Worm (Caenorhabditis elegans): ENCODE data around the gene mans-3.

mans-3 gene

DNA sequence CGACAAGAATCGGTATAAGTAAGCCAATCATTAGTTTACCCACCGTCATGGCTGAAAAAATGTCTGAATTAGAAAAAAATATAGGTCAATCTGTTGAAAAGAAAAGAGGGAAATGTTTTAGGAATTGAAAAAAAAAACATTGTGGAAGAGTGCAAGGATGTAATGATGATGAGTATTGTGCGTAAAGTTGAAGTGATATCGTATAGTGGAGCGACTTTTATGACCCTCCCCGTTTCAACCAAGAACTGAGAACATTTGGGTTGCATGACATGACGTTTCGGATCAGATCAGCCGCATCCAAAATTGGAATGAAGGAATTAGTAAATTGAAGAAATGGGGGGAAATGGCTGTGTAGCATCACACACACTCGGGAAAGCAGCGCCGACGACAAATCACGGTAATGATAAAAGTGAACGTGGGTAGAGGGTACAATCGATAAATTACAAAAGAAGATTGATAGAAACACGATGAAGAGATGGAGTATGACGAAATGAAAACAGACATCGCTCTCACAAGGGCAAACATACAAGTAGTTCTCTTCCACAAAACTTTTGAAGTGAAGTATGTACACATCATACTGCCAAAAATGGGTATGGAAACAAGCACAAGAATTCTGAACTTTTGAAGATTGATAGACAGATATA, 48.3 kb upstream of the mans-3 start, which contains the start of gene apl-1 (continued):
- TF ChIP-seq elt-2 (tag; optimal IDR thresholded peaks at IDR 0.05) = no peak
- TF ChIP-seq unc-86 (tag; optimal IDR thresholded peaks at IDR 0.05) = no peak
- no peak for TF ChIP-seq zag-1 (tag; optimal IDR thresholded peaks at IDR 0.05)
- no peak for TF ChIP-seq dpl-1 (GFP tag; optimal IDR thresholded peaks at IDR 0.05)
- TF ChIP-seq mdl-1 (tag; optimal IDR thresholded peaks at IDR 0.05) = peak in 1 of 2 experiments; percentile 31
- TF ChIP-seq jun-1 (tag; optimal IDR thresholded peaks at IDR 0.05) = no peak
- TF ChIP-seq hpl-2 (GFP tag; optimal IDR thresholded peaks at IDR 0.05) = no peak
- no peak for TF ChIP-seq vab-15 (tag; optimal IDR thresholded peaks at IDR 0.05)
- no peak for TF ChIP-seq mep-1 (tag; optimal IDR thresholded peaks at IDR 0.05)
- no peak for TF ChIP-seq nhr-47 (tag; optimal IDR thresholded peaks at IDR 0.05)
- no peak for TF ChIP-seq lin-15B (tag; optimal IDR thresholded peaks at IDR 0.05)
- TF ChIP-seq lsy-2 (tag; optimal IDR thresholded peaks at IDR 0.05) = peak in 1 of 2 experiments; percentile 26
- TF ChIP-seq nhr-90 (tag; optimal IDR thresholded peaks at IDR 0.05; ENCODE audit: poor library complexity) = no peak
- TF ChIP-seq alr-1 (tag; optimal IDR thresholded peaks at IDR 0.05; ENCODE audit: borderline replicate concordance) = no peak
- no peak for TF ChIP-seq ceh-88 (GFP tag; IDR thresholded peaks at IDR 0.05)
- no peak for TF ChIP-seq nhr-12 (tag; optimal IDR thresholded peaks at IDR 0.05)
- peak; percentile 30 for TF ChIP-seq nhr-85 (tag)

DNA sequence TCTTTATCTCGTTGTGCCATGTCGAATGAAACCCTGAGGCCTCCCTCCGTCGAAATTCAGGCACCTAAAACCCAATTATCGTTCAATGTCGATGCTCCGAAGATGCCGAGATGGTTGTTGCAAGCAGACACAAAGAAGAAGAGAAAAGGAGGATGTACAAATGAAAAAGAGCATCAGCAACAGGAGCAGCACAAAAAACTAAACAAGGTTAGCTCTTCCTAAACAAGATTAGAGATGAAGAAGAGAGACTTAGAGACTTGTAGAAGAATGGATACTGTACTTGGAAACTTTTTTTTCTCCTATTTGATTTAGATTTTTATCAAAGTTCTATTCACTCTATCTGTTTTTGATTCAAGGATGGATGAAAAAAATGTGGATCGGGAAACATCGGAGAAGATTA, 47.6 kb upstream of the mans-3 start:
- TF ChIP-seq ets-5 (GFP tag; IDR thresholded peaks at IDR 0.05) (no peak), hlh-4 (tag; optimal IDR thresholded peaks at IDR 0.05) (no peak), mdl-1 (tag; optimal IDR thresholded peaks at IDR 0.05) (no peak), tbx-2 (tag; optimal IDR thresholded peaks at IDR 0.05) (peak; percentile 41), lin-14 (GFP tag; optimal IDR thresholded peaks at IDR 0.05) (peak; percentile 81), lin-39 (tag; optimal IDR thresholded peaks at IDR 0.05) (no peak), fkh-10 (GFP tag; optimal IDR thresholded peaks at IDR 0.05) (peak; percentile 93), ces-1 (GFP tag; optimal IDR thresholded peaks at IDR 0.05) (peak; percentile 94), lsy-2 (tag; optimal IDR thresholded peaks at IDR 0.05) (peak; percentile 11 to 52)

DNA sequence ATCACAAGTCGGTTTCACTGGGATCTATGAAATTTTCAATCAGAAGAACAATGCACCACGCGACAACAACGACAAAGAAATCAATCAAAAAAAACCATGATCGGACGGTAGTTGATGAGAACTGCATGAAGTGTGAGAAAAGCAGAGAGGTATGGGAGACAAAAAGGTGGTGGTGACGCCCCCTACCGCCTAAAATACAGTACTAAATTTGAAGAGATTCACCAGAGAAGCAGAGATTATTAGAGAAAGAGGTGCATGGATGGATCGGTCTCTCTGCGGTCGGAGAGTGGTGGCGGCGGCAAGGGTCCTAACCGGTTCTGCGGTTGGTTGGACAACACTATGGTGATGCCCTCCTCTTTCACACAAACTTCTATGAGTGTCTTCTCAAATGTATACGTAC, 45.9 kb upstream of the mans-3 start:
- TF ChIP-seq egl-13 (tag; optimal IDR thresholded peaks at IDR 0.05) (no peak), alr-1 (tag; optimal IDR thresholded peaks at IDR 0.05; ENCODE audit: borderline replicate concordance) (no peak), aha-1 (tag; optimal IDR thresholded peaks at IDR 0.05) (no peak), ces-1 (GFP tag; optimal IDR thresholded peaks at IDR 0.05) (no peak), lir-3 (tag; optimal IDR thresholded peaks at IDR 0.05; ENCODE audit: poor library complexity) (no peak), lin-13 (GFP tag; optimal IDR thresholded peaks at IDR 0.05) (no peak), aly-2 (tag; optimal IDR thresholded peaks at IDR 0.05) (no peak), Y116A8C.19 (tag; optimal IDR thresholded peaks at IDR 0.05; ENCODE audit: borderline replicate concordance) (no peak), nhr-90 (tag; optimal IDR thresholded peaks at IDR 0.05; ENCODE audit: poor library complexity) (peak; percentile 70), swsn-7 (tag; optimal IDR thresholded peaks at IDR 0.05) (peak; percentile 33), F16B12.6 (tag; optimal IDR thresholded peaks at IDR 0.05) (no peak), rnt-1 (tag; optimal IDR thresholded peaks at IDR 0.05) (peak; percentile 59), ama-1 (optimal IDR thresholded peaks at IDR 0.05) (no peak), ets-5 (GFP tag; IDR thresholded peaks at IDR 0.05) (no peak), nhr-19 (GFP tag; conservative IDR thresholded peaks at IDR 0.05) (peak; percentile 47), dsc-1 (tag; optimal IDR thresholded peaks at IDR 0.05) (no peak), mef-2 (tag; optimal IDR thresholded peaks at IDR 0.05) (no peak), snu-23 (GFP tag; optimal IDR thresholded peaks at IDR 0.05) (peak; percentile 81), ztf-4 (tag; optimal IDR thresholded peaks at IDR 0.05) (no peak), lin-35 (GFP tag; optimal IDR thresholded peaks at IDR 0.05) (peak in 1 of 2 experiments; percentile 67), nhr-28 (tag; optimal IDR thresholded peaks at IDR 0.05) (no peak), ceh-90 (tag; optimal IDR thresholded peaks at IDR 0.05) (no peak), tlp-1 (tag; optimal IDR thresholded peaks at IDR 0.05) (no peak), zip-4 (GFP tag; optimal IDR thresholded peaks at IDR 0.05) (no peak), fkh-10 (GFP tag; optimal IDR thresholded peaks at IDR 0.05) (no peak), dpl-1 (GFP tag; optimal IDR thresholded peaks at IDR 0.05) (no peak), fkh-8 (tag; optimal IDR thresholded peaks at IDR 0.05) (no peak), irx-1 (tag; optimal IDR thresholded peaks at IDR 0.05) (peak; percentile 26), fos-1 (tag; optimal IDR thresholded peaks at IDR 0.05) (no peak), lin-15B (tag; optimal IDR thresholded peaks at IDR 0.05) (no peak), lin-39 (tag; optimal IDR thresholded peaks at IDR 0.05) (no peak), nhr-71 (tag; optimal IDR thresholded peaks at IDR 0.05) (peak; percentile 80), ceh-88 (GFP tag; IDR thresholded peaks at IDR 0.05) (no peak)

Data from whole organism, L1 larva.